Worm (Caenorhabditis elegans) whole organism, L3 larva: ENCODE measurements around the gene natb-1.

ENCODE experiments used
- eor-1 ChIP-seq, 2 experiments: fragments of 150-350 bp; optimal IDR thresholded peaks; 2 replicates each; lab custom pipeline; 2014 to 2018; ENCODE audit warnings: missing biosample characterization in 2 of 2, missing genetic modification characterization in 2 of 2
- nhr-25 ChIP-seq: sonication (generic microtip); optimal IDR thresholded peaks from 2 replicates; lab custom pipeline; 2017; ENCODE audit warnings: missing biosample characterization, missing genetic modification characterization
- nhr-77 ChIP-seq: fragments of 150-350 bp; optimal IDR thresholded peaks from 2 replicates; lab custom pipeline; 2014; ENCODE audit warnings: missing biosample characterization, missing genetic modification characterization
- skn-1 ChIP-seq: fragments of 150-350 bp; optimal IDR thresholded peaks from 2 replicates; lab custom pipeline; 2014; ENCODE audit warnings: missing biosample characterization, missing genetic modification characterization
- tbx-2 ChIP-seq: sonication (generic microtip); optimal IDR thresholded peaks from 2 replicates; lab custom pipeline; 2016; ENCODE audit warnings: mild to moderate bottlenecking, missing genetic modification characterization, missing compliant biosample characterization
- unc-39 ChIP-seq: sonication (generic microtip); optimal IDR thresholded peaks from 4 replicates; lab custom pipeline; 2017; ENCODE audit warnings: missing biosample characterization, missing genetic modification characterization

DNA sequence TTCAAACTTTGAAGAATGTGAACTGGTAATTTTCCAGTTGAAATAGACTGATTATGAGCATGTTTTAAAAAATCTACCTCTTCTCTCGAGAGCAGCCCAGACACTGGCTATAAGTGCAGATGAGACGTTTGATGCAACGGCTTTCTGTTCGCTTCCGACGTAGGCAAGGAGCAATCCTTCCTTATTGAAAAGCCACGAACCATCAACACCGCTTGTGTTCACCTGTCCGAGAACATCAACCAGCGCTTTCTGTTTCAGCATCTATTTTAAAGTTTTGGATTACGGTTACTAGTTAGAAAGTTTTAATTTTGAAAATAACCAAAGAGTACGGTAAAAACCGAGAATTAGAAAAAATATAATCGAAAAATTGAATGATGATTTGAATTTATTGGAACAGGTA is 27.6 kb upstream of the natb-1 start, which contains the start of gene lmtr-2:
- no peak for TF ChIP-seq skn-1 (tag; lab: Kevin White, UChicago)
- no peak for TF ChIP-seq nhr-77 (tag; lab: Kevin White, UChicago)
- TF ChIP-seq unc-39 (tag; lab: Kevin White, UChicago) = no peak
- TF ChIP-seq tbx-2 (tag; lab: Kevin White, UChicago) = no peak
- TF ChIP-seq eor-1 (tag; optimal IDR thresholded peaks at IDR 0.05; lab: Kevin White, UChicago) = no peak
- TF ChIP-seq nhr-25 (tag; lab: Kevin White, UChicago) = no peak
